Worm (Caenorhabditis elegans) whole organism, L2 larva: ENCODE data around the gene ZK632.14.

Source experiments
- aly-2 ChIP-seq: fragments of 150-350 bp; optimal IDR thresholded peaks from 2 replicates; lab custom pipeline; 2014; ENCODE audit warnings: missing biosample characterization, missing genetic modification characterization
- egl-27 ChIP-seq: sonication (generic microtip); optimal IDR thresholded peaks from 3 replicates; lab custom pipeline; 2017; ENCODE audit warnings: missing biosample characterization, missing genetic modification reagents, missing genetic modification characterization
- lsy-2 ChIP-seq, 2 experiments: fragments of 150-350 bp in 1 of 2; sonication (generic microtip) in 1 of 2; optimal IDR thresholded peaks; 2 replicates each; lab custom pipeline; 2014 to 2017; ENCODE audit warnings: missing biosample characterization in 2 of 2, missing genetic modification characterization in 2 of 2
- peb-1 ChIP-seq: fragments of 150-350 bp; optimal IDR thresholded peaks from 2 replicates; lab custom pipeline; 2014; ENCODE audit warnings: missing biosample characterization, missing genetic modification characterization
- snpc-4 ChIP-seq: fragments of 150-350 bp; optimal IDR thresholded peaks from 2 replicates; lab custom pipeline; 2014; ENCODE audit warnings: missing biosample characterization, missing genetic modification characterization
- zag-1 ChIP-seq: fragments of 150-350 bp; optimal IDR thresholded peaks from 2 replicates; lab custom pipeline; 2014; ENCODE audit warnings: missing biosample characterization, missing genetic modification characterization

ce11 chrIII:9848603-9849002 is 35.4 kb downstream of the ZK632.14 start:
- TF ChIP-seq peb-1 (tag; lab: Kevin White, UChicago) (no peak), snpc-4 (tag; lab: Kevin White, UChicago) (no peak), zag-1 (tag; lab: Kevin White, UChicago) (no peak), egl-27 (tag; lab: Kevin White, UChicago) (no peak), aly-2 (tag; lab: Kevin White, UChicago) (no peak), lsy-2 (tag; optimal IDR thresholded peaks at IDR 0.05; lab: Kevin White, UChicago) (no peak)
